Worm (Caenorhabditis elegans): Measurements from ENCODE around the gene lips-1.

DNA sequence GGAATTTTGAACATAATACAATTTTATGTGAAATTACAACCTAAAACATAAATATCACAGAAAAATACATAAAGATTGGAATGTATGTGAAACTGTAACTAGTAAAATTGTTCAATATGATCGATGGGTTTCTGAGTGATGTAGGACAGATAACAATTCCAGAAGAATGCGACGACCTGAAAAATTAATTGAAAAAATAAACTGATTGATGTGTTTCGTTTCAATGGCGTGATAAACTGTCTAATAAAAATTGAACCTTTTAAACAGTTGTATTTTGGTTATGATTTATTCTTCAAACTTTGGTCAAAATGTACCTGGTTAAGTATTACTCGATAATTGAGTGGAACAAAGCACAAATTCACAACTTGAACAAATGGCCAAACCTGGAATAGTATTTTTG is 41.3 kb upstream of the lips-1 start:
- no peak for TF ChIP-seq pqm-1 (tag; optimal IDR thresholded peaks at IDR 0.05)
- TF ChIP-seq fos-1 (tag; optimal IDR thresholded peaks at IDR 0.05): no peak
